Worm (Caenorhabditis elegans): ENCODE results near the gene acp-4.
A peak's percentile ranks its signal among the peaks of the same experiment; 100 is the strongest.

The acp-4 gene

ce11 chrII:8392215-8392614 is 42.7 kb downstream of the acp-4 start:
- TF ChIP-seq lag-1 (GFP tag; IDR thresholded peaks at IDR 0.05) (no peak), ztf-28 (GFP tag; IDR thresholded peaks at IDR 0.05) (no peak)

- TF ChIP-seq nhr-80 (tag; optimal IDR thresholded peaks at IDR 0.05): peak; percentile 27
- no peak for TF ChIP-seq let-607 (tag; optimal IDR thresholded peaks at IDR 0.05)
- no peak for TF ChIP-seq tlf-1 (GFP tag; optimal IDR thresholded peaks at IDR 0.05)
- TF ChIP-seq snpc-1.3 (tag; optimal IDR thresholded peaks at IDR 0.05; ENCODE audit: insufficient read depth): no peak
These were observed 44.2 kb downstream of the acp-4 start, which contains the start of gene F49E12.10 for ce11 chrII:8390751-8391150. Gene F49E12.10 (plus strand): TSS chrII:8391051.

- TF ChIP-seq dpff-1 (tag; optimal IDR thresholded peaks at IDR 0.05): no peak
- no peak for TF ChIP-seq dox-1 (GFP tag; IDR thresholded peaks at IDR 0.05)
- TF ChIP-seq attf-3 (GFP tag; conservative IDR thresholded peaks at IDR 0.05): no peak
- TF ChIP-seq ceh-40 (GFP tag; IDR thresholded peaks at IDR 0.05): no peak
- TF ChIP-seq ama-1 (optimal IDR thresholded peaks at IDR 0.05): no peak
- no peak for TF ChIP-seq ama-1 (GFP tag; optimal IDR thresholded peaks at IDR 0.05)
- TF ChIP-seq F22D6.2 (tag; optimal IDR thresholded peaks at IDR 0.05): peak; percentile 24
- no peak for TF ChIP-seq dpl-1 (GFP tag; optimal IDR thresholded peaks at IDR 0.05)
- TF ChIP-seq xnd-1 (tag; optimal IDR thresholded peaks at IDR 0.05): no peak
- no peak for TF ChIP-seq sdz-38 (tag; optimal IDR thresholded peaks at IDR 0.05)
- TF ChIP-seq B0336.3 (GFP tag; IDR thresholded peaks at IDR 0.05): 0 out of 2 replicates have a peak, but pooled peaks have one; percentile 25
- no peak for TF ChIP-seq ztf-25 (GFP tag; IDR thresholded peaks at IDR 0.05)
- TF ChIP-seq ztf-26 (tag; optimal IDR thresholded peaks at IDR 0.05): no peak
- no peak for TF ChIP-seq bed-2 (GFP tag; IDR thresholded peaks at IDR 0.05)
- TF ChIP-seq let-607 (tag; optimal IDR thresholded peaks at IDR 0.05): peak in 1 of 2 experiments; percentile 40
- peak; percentile 27 for TF ChIP-seq nhr-90 (tag; optimal IDR thresholded peaks at IDR 0.05)
- TF ChIP-seq sptf-2 (GFP tag; optimal IDR thresholded peaks at IDR 0.05): no peak
- peak; percentile 69 for TF ChIP-seq ztf-22 (GFP tag; optimal IDR thresholded peaks at IDR 0.05)
- TF ChIP-seq C17E4.6 (GFP tag; IDR thresholded peaks at IDR 0.05): no peak
- no peak for TF ChIP-seq gei-17 (GFP tag; optimal IDR thresholded peaks at IDR 0.05)
- peak; percentile 57 for TF ChIP-seq atf-7 (tag; optimal IDR thresholded peaks at IDR 0.05)
- no peak for TF ChIP-seq F39B2.1 (GFP tag; IDR thresholded peaks at IDR 0.05)
- TF ChIP-seq D2030.7 (GFP tag; IDR thresholded peaks at IDR 0.05): no peak
- TF ChIP-seq rec-8 (tag; optimal IDR thresholded peaks at IDR 0.05): no peak
- TF ChIP-seq lsy-27 (tag; optimal IDR thresholded peaks at IDR 0.05; ENCODE audit: borderline replicate concordance, insufficient read depth): no peak
- TF ChIP-seq C06A6.2 (GFP tag; conservative IDR thresholded peaks at IDR 0.05): no peak
- no peak for TF ChIP-seq F23B12.7 (tag; optimal IDR thresholded peaks at IDR 0.05; ENCODE audit: insufficient read depth)
- TF ChIP-seq lsl-1 (GFP tag; optimal IDR thresholded peaks at IDR 0.05): no peak
- no peak for TF ChIP-seq F33H1.4 (GFP tag; IDR thresholded peaks at IDR 0.05)
- no peak for TF ChIP-seq snpc-4 (GFP tag; optimal IDR thresholded peaks at IDR 0.05)
- TF ChIP-seq snpc-4 (tag; optimal IDR thresholded peaks at IDR 0.05): no peak
- no peak for TF ChIP-seq ceh-100 (GFP tag; IDR thresholded peaks at IDR 0.05)
- TF ChIP-seq ztf-28 (GFP tag; IDR thresholded peaks at IDR 0.05): no peak
- no peak for TF ChIP-seq him-1 (tag; optimal IDR thresholded peaks at IDR 0.05)
- 0 out of 2 replicates have a peak, but pooled peaks have one; percentile 27 for TF ChIP-seq nfyb-1 (GFP tag; IDR thresholded peaks at IDR 0.05)
- no peak for TF ChIP-seq mxl-1 (tag; optimal IDR thresholded peaks at IDR 0.05)
- peak; percentile 96 for TF ChIP-seq nhr-80 (tag; optimal IDR thresholded peaks at IDR 0.05)
- TF ChIP-seq mcd-1 (GFP tag; IDR thresholded peaks at IDR 0.05): no peak
- peak; percentile 2 for TF ChIP-seq lin-40 (tag; optimal IDR thresholded peaks at IDR 0.05)
- peak; percentile 73 for TF ChIP-seq ets-4 (GFP tag; optimal IDR thresholded peaks at IDR 0.05)
- no peak for TF ChIP-seq hmg-20 (GFP tag; IDR thresholded peaks at IDR 0.05)
These were observed 46.8 kb downstream of the acp-4 start, which contains the start of gene drd-1 for ce11 chrII:8388001-8388513. Gene drd-1 (plus strand): TSS chrII:8388051.
